Fruit fly (Drosophila melanogaster) whole organism, embryonic: ENCODE measurements around the gene Rad17.

Experiments
- CG10274 ChIP-seq: fragments of 200-800 bp; sonication (Bioruptor generic); optimal IDR thresholded peaks from 3 replicates; lab custom pipeline; 2017; ENCODE audit warnings: missing biosample characterization, mild to moderate bottlenecking, missing genetic modification characterization
- CG11085 ChIP-seq: fragments of 200-800 bp; sonication (Bioruptor generic); IDR thresholded peaks from 2 replicates; pipeline ENCODE4 v1.3.6; 2022; ENCODE audit warnings: missing biosample characterization, missing genetic modification characterization
- CG12155 ChIP-seq: fragments of 200-800 bp; sonication (Bioruptor generic); optimal IDR thresholded peaks from 3 replicates; lab custom pipeline; 2016; ENCODE audit warnings: missing biosample characterization, missing genetic modification characterization
- CG12769 ChIP-seq: fragments of 200-800 bp; sonication (Bioruptor generic); optimal IDR thresholded peaks from 2 replicates; lab custom pipeline; 2019; ENCODE audit warnings: missing biosample characterization, mild to moderate bottlenecking, missing genetic modification characterization, moderate library complexity
- CG16813 ChIP-seq: fragments of 200-800 bp; sonication (Bioruptor generic); IDR thresholded peaks from 3 replicates; pipeline ENCODE4 v1.3.6; 2022; ENCODE audit warnings: missing biosample characterization, missing genetic modification characterization; ENCODE audit not compliant: partially characterized antibody
- CG17359 ChIP-seq: fragments of 200-800 bp; sonication (Bioruptor generic); optimal IDR thresholded peaks from 3 replicates; lab custom pipeline; 2018; ENCODE audit warnings: missing biosample characterization, mild to moderate bottlenecking, missing genetic modification characterization, moderate library complexity
- CG17361 ChIP-seq: fragments of 200-800 bp; sonication (Bioruptor generic); IDR thresholded peaks from 3 replicates; pipeline ENCODE4 v1.3.6; 2022; ENCODE audit warnings: missing biosample characterization, missing genetic modification characterization
- CG18476 ChIP-seq: fragments of 200-800 bp; sonication (Bioruptor generic); optimal IDR thresholded peaks from 2 replicates; lab custom pipeline; 2016; ENCODE audit warnings: missing biosample characterization, mild to moderate bottlenecking, missing genetic modification characterization
- CG18764 ChIP-seq: fragments of 200-800 bp; sonication (Bioruptor generic); optimal IDR thresholded peaks from 3 replicates; lab custom pipeline; 2016; ENCODE audit warnings: missing biosample characterization, missing genetic modification characterization
- CG33213 ChIP-seq: fragments of 200-800 bp; sonication (Bioruptor generic); optimal IDR thresholded peaks from 3 replicates; lab custom pipeline; 2016; ENCODE audit warnings: missing biosample characterization, missing genetic modification characterization
- CG6254 ChIP-seq: fragments of 200-800 bp; sonication (Bioruptor generic); optimal IDR thresholded peaks from 3 replicates; lab custom pipeline; 2017; ENCODE audit warnings: mild to moderate bottlenecking, missing biosample characterization, missing genetic modification reagents, missing genetic modification characterization
- CG6689 ChIP-seq: fragments of 200-800 bp; sonication (Bioruptor generic); IDR thresholded peaks from 2 replicates; pipeline ENCODE4 v1.3.6; 2022; ENCODE audit warnings: missing biosample characterization, missing genetic modification characterization
- CG9609 ChIP-seq: fragments of 200-800 bp; sonication (Bioruptor generic); optimal IDR thresholded peaks from 3 replicates; lab custom pipeline; 2016; ENCODE audit warnings: missing biosample characterization, missing genetic modification characterization
- CG9817 ChIP-seq: fragments of 200-800 bp; sonication (Bioruptor generic); optimal IDR thresholded peaks from 2 replicates; lab custom pipeline; 2018; ENCODE audit warnings: missing biosample characterization, mild to moderate bottlenecking, missing genetic modification characterization, moderate library complexity
- CrebB ChIP-seq: fragments of 200-800 bp; sonication (Bioruptor generic); optimal IDR thresholded peaks from 3 replicates; lab custom pipeline; 2018; ENCODE audit warnings: missing biosample characterization, mild to moderate bottlenecking, missing genetic modification characterization
- D19A ChIP-seq: fragments of 200-800 bp; optimal IDR thresholded peaks from 3 replicates; lab custom pipeline; 2019; ENCODE audit warnings: missing biosample characterization, mild to moderate bottlenecking, missing genetic modification characterization, moderate library complexity
- ERR ChIP-seq: fragments of 200-800 bp; sonication (Bioruptor generic); optimal IDR thresholded peaks from 2 replicates; lab custom pipeline; 2016; ENCODE audit warnings: missing biosample characterization, missing genetic modification characterization
- H2.0 ChIP-seq: fragments of 200-800 bp; sonication (Bioruptor generic); IDR thresholded peaks from 2 replicates; pipeline ENCODE4 v1.3.6; 2022; ENCODE audit warnings: missing biosample characterization, missing genetic modification characterization
- Kr ChIP-seq: fragments of 200-800 bp; sonication (Bioruptor generic); optimal IDR thresholded peaks from 2 replicates; lab custom pipeline; 2017; ENCODE audit warnings: missing biosample characterization, mild to moderate bottlenecking, missing genetic modification characterization
- Lim3 ChIP-seq: fragments of 200-800 bp; sonication (Bioruptor generic); IDR thresholded peaks from 2 replicates; pipeline ENCODE4 v1.3.6; 2022; ENCODE audit warnings: missing biosample characterization, missing genetic modification characterization
- Neu2 ChIP-seq: fragments of 200-800 bp; sonication (Bioruptor generic); optimal IDR thresholded peaks from 3 replicates; lab custom pipeline; 2016; ENCODE audit warnings: missing biosample characterization, missing genetic modification characterization, borderline replicate concordance
- PHDP ChIP-seq: fragments of 200-800 bp; sonication (Bioruptor generic); optimal IDR thresholded peaks from 3 replicates; lab custom pipeline; 2018; ENCODE audit warnings: missing biosample characterization, mild to moderate bottlenecking, missing genetic modification characterization, moderate library complexity
- Ravus ChIP-seq: fragments of 200-800 bp; sonication (Bioruptor generic); IDR thresholded peaks from 2 replicates; pipeline ENCODE4 v1.3.6; 2022; ENCODE audit warnings: missing biosample characterization, missing genetic modification characterization
- Six4 ChIP-seq: fragments of 200-800 bp; sonication (Bioruptor generic); optimal IDR thresholded peaks from 2 replicates; lab custom pipeline; 2016; ENCODE audit warnings: missing biosample characterization, missing genetic modification characterization
- Sox102F ChIP-seq: fragments of 200-800 bp; sonication (Bioruptor generic); optimal IDR thresholded peaks from 2 replicates; lab custom pipeline; 2018; ENCODE audit warnings: missing biosample characterization, mild to moderate bottlenecking, missing genetic modification characterization, moderate library complexity
- Sry-β ChIP-seq: fragments of 200-800 bp; sonication (Bioruptor generic); optimal IDR thresholded peaks from 2 replicates; lab custom pipeline; 2018; ENCODE audit warnings: missing biosample characterization, mild to moderate bottlenecking, missing genetic modification characterization, moderate library complexity
- amos ChIP-seq: fragments of 200-800 bp; sonication (Bioruptor generic); IDR thresholded peaks from 2 replicates; pipeline ENCODE4 v1.3.6; 2022; ENCODE audit warnings: missing biosample characterization, missing genetic modification characterization; ENCODE audit not compliant: partially characterized antibody
- az2 ChIP-seq: fragments of 200-800 bp; sonication (Bioruptor generic); optimal IDR thresholded peaks from 3 replicates; lab custom pipeline; 2016; ENCODE audit warnings: missing biosample characterization, missing genetic modification characterization
- cg ChIP-seq: fragments of 200-800 bp; sonication (Bioruptor generic); optimal IDR thresholded peaks from 3 replicates; lab custom pipeline; 2019; ENCODE audit warnings: missing biosample characterization, mild to moderate bottlenecking, missing genetic modification characterization, moderate library complexity
- ci ChIP-seq: fragments of 200-800 bp; sonication (Bioruptor generic); IDR thresholded peaks from 3 replicates; pipeline ENCODE4 v1.3.6; 2022; ENCODE audit warnings: missing biosample characterization, missing genetic modification characterization
- crc ChIP-seq: fragments of 200-800 bp; sonication (Bioruptor generic); optimal IDR thresholded peaks from 2 replicates; lab custom pipeline; 2016; ENCODE audit warnings: missing biosample characterization, missing genetic modification characterization
- crol ChIP-seq: fragments of 200-800 bp; sonication (Bioruptor generic); IDR thresholded peaks from 2 replicates; pipeline ENCODE4 v1.3.6; 2022; ENCODE audit warnings: missing biosample characterization, missing genetic modification characterization
- crp ChIP-seq, 2 experiments: fragments of 200-800 bp; sonication (Bioruptor generic); optimal IDR thresholded peaks; 2 replicates in 1 of 2; 3 replicates in 1 of 2; lab custom pipeline; 2017; ENCODE audit warnings: missing biosample characterization in 2 of 2, missing genetic modification characterization in 2 of 2, mild to moderate bottlenecking in 1 of 2, moderate library complexity in 1 of 2
- eve ChIP-seq, 2 experiments: fragments of >200 bp; optimal IDR thresholded peaks; 2 replicates each; lab custom pipeline; 2017; ENCODE audit warnings: missing biosample characterization in 2 of 2, missing genetic modification characterization in 2 of 2
- ind ChIP-seq: fragments of 200-800 bp; sonication (Bioruptor generic); optimal IDR thresholded peaks from 3 replicates; lab custom pipeline; 2016; ENCODE audit warnings: missing biosample characterization, missing genetic modification characterization
- jing ChIP-seq: fragments of 200-800 bp; sonication (Bioruptor generic); optimal IDR thresholded peaks from 2 replicates; lab custom pipeline; 2018; ENCODE audit warnings: missing biosample characterization, mild to moderate bottlenecking, missing genetic modification characterization
- jumu ChIP-seq: fragments of 200-800 bp; sonication (Bioruptor generic); optimal IDR thresholded peaks from 3 replicates; lab custom pipeline; 2016; ENCODE audit warnings: missing biosample characterization, missing genetic modification characterization
- kni ChIP-seq: fragments of 200-800 bp; sonication (Bioruptor generic); optimal IDR thresholded peaks from 3 replicates; lab custom pipeline; 2017; ENCODE audit warnings: mild to moderate bottlenecking, missing biosample characterization, missing genetic modification reagents, missing genetic modification characterization
- mld ChIP-seq: fragments of 200-800 bp; sonication (Bioruptor generic); IDR thresholded peaks from 3 replicates; pipeline ENCODE4 v1.3.6; 2022; ENCODE audit warnings: missing biosample characterization, missing genetic modification characterization; ENCODE audit not compliant: partially characterized antibody
- p53 ChIP-seq: fragments of 200-800 bp; sonication (Bioruptor generic); optimal IDR thresholded peaks from 2 replicates; lab custom pipeline; 2016; ENCODE audit warnings: missing biosample characterization, missing genetic modification characterization
- pnt ChIP-seq: fragments of 200-800 bp; sonication (Bioruptor generic); optimal IDR thresholded peaks from 3 replicates; lab custom pipeline; 2016; ENCODE audit warnings: missing biosample characterization, missing genetic modification characterization
- seq ChIP-seq: fragments of 200-800 bp; sonication (Bioruptor generic); IDR thresholded peaks from 2 replicates; pipeline ENCODE4 v1.3.6; 2022; ENCODE audit warnings: missing biosample characterization, missing genetic modification characterization
- so ChIP-seq: fragments of 200-800 bp; sonication (Bioruptor generic); IDR thresholded peaks from 3 replicates; pipeline ENCODE4 v1.3.6; 2022; ENCODE audit warnings: missing biosample characterization, missing genetic modification characterization
- ssp ChIP-seq: fragments of 200-800 bp; sonication (Bioruptor generic); IDR thresholded peaks from 2 replicates; pipeline ENCODE4 v1.3.6; 2022; ENCODE audit warnings: missing biosample characterization, missing genetic modification characterization
- trem ChIP-seq: fragments of 200-800 bp; optimal IDR thresholded peaks from 3 replicates; lab custom pipeline; 2019; ENCODE audit warnings: missing biosample characterization, mild to moderate bottlenecking, missing genetic modification characterization, moderate library complexity
- tup ChIP-seq: fragments of 200-800 bp; sonication (Bioruptor generic); optimal IDR thresholded peaks from 2 replicates; lab custom pipeline; 2016; ENCODE audit warnings: missing biosample characterization, mild to moderate bottlenecking, missing genetic modification characterization, moderate library complexity
- yki ChIP-seq: fragments of >200 bp; optimal IDR thresholded peaks from 3 replicates; lab custom pipeline; 2018
- zen2 ChIP-seq: fragments of 200-800 bp; sonication (Bioruptor generic); IDR thresholded peaks from 3 replicates; pipeline ENCODE4 v1.3.6; 2022; ENCODE audit warnings: missing biosample characterization, missing genetic modification characterization; ENCODE audit not compliant: partially characterized antibody

The Rad17 gene

DNA sequence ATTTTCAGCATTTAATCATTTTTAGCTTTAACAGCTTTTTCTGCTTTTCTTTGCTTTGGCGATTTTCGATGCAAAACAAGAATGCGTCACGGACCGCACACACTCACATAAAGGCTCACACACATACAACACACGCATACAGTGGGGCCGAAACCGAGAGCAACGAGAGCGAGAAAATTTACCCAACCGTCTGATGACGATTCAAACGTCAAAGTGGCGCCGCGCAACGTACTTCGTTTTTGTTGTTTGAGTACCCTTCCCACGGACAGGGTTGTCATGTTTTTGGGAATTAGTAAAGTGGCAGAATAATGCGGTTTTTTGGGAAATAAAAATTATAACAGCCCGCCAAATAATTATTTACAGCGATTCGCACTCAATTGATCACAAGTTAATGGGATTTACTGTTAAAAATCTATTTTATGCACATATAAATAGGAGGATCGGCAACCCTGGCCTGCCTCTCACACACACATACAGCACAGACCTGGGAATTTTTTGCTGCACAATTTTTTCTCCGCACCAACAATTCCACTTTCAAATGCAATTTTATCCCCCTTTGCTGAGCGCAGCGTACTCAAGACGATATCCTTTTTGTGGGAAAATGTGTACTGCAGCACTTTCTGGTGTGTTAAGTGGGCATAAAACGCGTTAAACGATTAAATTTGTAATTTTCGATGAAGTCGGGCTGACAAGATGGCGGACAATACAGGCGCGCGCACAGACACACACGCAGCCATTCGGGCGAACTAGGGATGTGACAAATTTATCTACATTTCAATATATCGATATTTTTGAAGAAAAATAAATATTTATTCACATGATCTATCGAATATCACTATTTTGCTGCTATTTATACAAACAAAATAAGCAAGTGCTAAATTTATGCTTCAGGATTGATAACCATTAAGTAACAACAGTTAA lies 7.8 kb downstream of the Rad17 start (continued):
- peak; percentile 82 for TF ChIP-seq CG6254 (GFP tag; lab: Kevin White, UChicago)
- TF ChIP-seq crol = no peak
- TF ChIP-seq jing (GFP tag; lab: Kevin White, UChicago) = peak; percentile 75
- TF ChIP-seq Sox102F = peak; percentile 93
- TF ChIP-seq CG12769 (tag; lab: Kevin White, UChicago) = peak; percentile 96
- TF ChIP-seq jumu = peak; percentile 89
- TF ChIP-seq eve (GFP tag; optimal IDR thresholded peaks at IDR 0.05; lab: Kevin White, UChicago) = no peak
- peak; percentile 86 for TF ChIP-seq crc
- peak; percentile 91 for TF ChIP-seq kni (GFP tag; lab: Kevin White, UChicago)
- TF ChIP-seq CG16813 (GFP tag; lab: Robert Waterston, UW) = peak; percentile 55
- TF ChIP-seq seq (GFP tag; lab: Robert Waterston, UW) = peak; percentile 90
- TF ChIP-seq ssp = peak; percentile 84
- peak; percentile 87 for TF ChIP-seq p53
- TF ChIP-seq Six4 = peak; percentile 87
- peak; percentile 91 for TF ChIP-seq ind
- TF ChIP-seq ci (GFP tag; lab: Robert Waterston, UW) = peak; percentile 96
- TF ChIP-seq CG17361 = peak; percentile 89
- TF ChIP-seq mld (GFP tag; lab: Robert Waterston, UW) = no peak
- peak; percentile 84 for TF ChIP-seq CG11085 (GFP tag; lab: Robert Waterston, UW)
- peak; percentile 92 for TF ChIP-seq cg (GFP tag; lab: Kevin White, UChicago)
- TF ChIP-seq tup (GFP tag; lab: Kevin White, UChicago) = peak; percentile 89
- TF ChIP-seq Lim3 (GFP tag; lab: Robert Waterston, UW) = peak; percentile 44; the same call in 1 of the 2 replicates
- TF ChIP-seq PHDP (tag; lab: Kevin White, UChicago) = peak; percentile 95
- peak; percentile 92 for TF ChIP-seq az2
- peak; percentile 67 for TF ChIP-seq Neu2 (GFP tag; lab: Kevin White, UChicago)
- peak; percentile 90 for TF ChIP-seq CrebB
- peak in 1 of 2 experiments; percentile 50 for TF ChIP-seq crp (GFP tag; optimal IDR thresholded peaks at IDR 0.05; lab: Kevin White, UChicago)
- peak; percentile 51 for TF ChIP-seq Sry-β (GFP tag; lab: Kevin White, UChicago)
- TF ChIP-seq CG9817 (tag; lab: Kevin White, UChicago) = peak; percentile 94
- peak; percentile 89 for TF ChIP-seq CG9609 (GFP tag; lab: Kevin White, UChicago)
- peak; percentile 92 for TF ChIP-seq CG6689 (GFP tag; lab: Robert Waterston, UW)
- TF ChIP-seq zen2 (GFP tag; lab: Robert Waterston, UW) = peak; percentile 47; the same call in 2 of the 3 replicates
- peak; percentile 94 for TF ChIP-seq so (GFP tag; lab: Robert Waterston, UW)
- TF ChIP-seq Ravus (GFP tag; lab: Robert Waterston, UW) = peak; percentile 70
- peak; percentile 86 for TF ChIP-seq CG10274 (GFP tag; lab: Kevin White, UChicago)
- peak; percentile 92 for TF ChIP-seq D19A (tag; lab: Kevin White, UChicago)
- peak; percentile 87 for TF ChIP-seq CG12155 (GFP tag; lab: Kevin White, UChicago)
- peak; percentile 62 for TF ChIP-seq Kr (GFP tag; lab: Kevin White, UChicago)
- TF ChIP-seq CG18476 = peak; percentile 91
- TF ChIP-seq CG17359 = peak; percentile 94
- TF ChIP-seq ERR (GFP tag; lab: Kevin White, UChicago) = peak; percentile 79
- TF ChIP-seq H2.0 (GFP tag; lab: Robert Waterston, UW) = peak; percentile 91
- peak; percentile 88 for TF ChIP-seq trem (tag; lab: Kevin White, UChicago)
- peak; percentile 87 for TF ChIP-seq pnt (GFP tag; lab: Kevin White, UChicago)
- no peak for TF ChIP-seq yki (lab: Kevin White, UChicago)
- TF ChIP-seq CG33213 (GFP tag; lab: Kevin White, UChicago) = peak; percentile 88
- peak; percentile 71 for TF ChIP-seq amos (GFP tag; lab: Robert Waterston, UW)
- TF ChIP-seq CG18764 = peak; percentile 81
